Worm (Caenorhabditis elegans): ENCODE results near the gene srj-23.

Gene srj-23

ce11 chrV:1433419-1433765 lies 18.0 kb upstream of the srj-23 start:
- TF ChIP-seq mec-3 (tag; optimal IDR thresholded peaks at IDR 0.05; ENCODE audit: borderline replicate concordance) (no peak), gmeb-2 (tag; optimal IDR thresholded peaks at IDR 0.05) (no peak), K02D7.2 (tag; optimal IDR thresholded peaks at IDR 0.05) (no peak), nhr-11 (tag; optimal IDR thresholded peaks at IDR 0.05) (no peak), elt-2 (tag; optimal IDR thresholded peaks at IDR 0.05) (no peak)

DNA sequence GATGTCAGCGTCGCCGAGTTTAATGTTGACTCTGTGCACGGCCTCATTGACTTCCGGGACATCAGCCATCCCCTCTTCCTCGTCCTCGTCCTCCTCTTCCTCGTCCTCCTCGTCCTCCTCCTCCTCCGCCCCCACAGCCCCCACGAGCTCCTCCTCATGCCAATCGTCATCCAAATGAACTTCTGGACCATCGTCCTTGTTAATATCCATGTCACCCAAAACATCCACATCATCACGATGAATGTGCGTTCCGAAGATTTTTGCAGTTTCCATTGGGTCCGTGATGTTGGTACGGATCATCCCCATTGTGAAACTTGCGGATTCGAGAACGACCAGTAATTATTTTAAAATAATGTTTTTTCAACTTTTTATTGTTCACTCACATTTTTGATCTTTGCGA lies 17.0 kb upstream of the srj-23 start:
- TF ChIP-seq unc-42 (tag; optimal IDR thresholded peaks at IDR 0.05) (no peak), pqm-1 (tag; optimal IDR thresholded peaks at IDR 0.05) (no peak), ttx-3 (tag; optimal IDR thresholded peaks at IDR 0.05) (no peak), che-1 (tag; optimal IDR thresholded peaks at IDR 0.05) (no peak), ahr-1 (tag; optimal IDR thresholded peaks at IDR 0.05) (no peak), gmeb-2 (tag; optimal IDR thresholded peaks at IDR 0.05) (no peak), hlh-8 (tag; optimal IDR thresholded peaks at IDR 0.05) (no peak), lim-6 (tag; optimal IDR thresholded peaks at IDR 0.05) (no peak), fax-1 (tag; optimal IDR thresholded peaks at IDR 0.05) (no peak), ceh-9 (tag; optimal IDR thresholded peaks at IDR 0.05) (no peak), pha-2 (tag; optimal IDR thresholded peaks at IDR 0.05) (no peak), fkh-6 (tag; optimal IDR thresholded peaks at IDR 0.05) (no peak), ets-4 (tag; optimal IDR thresholded peaks at IDR 0.05) (no peak), hlh-15 (tag; optimal IDR thresholded peaks at IDR 0.05) (no peak), mec-3 (tag; optimal IDR thresholded peaks at IDR 0.05; ENCODE audit: borderline replicate concordance) (no peak), hlh-6 (tag; optimal IDR thresholded peaks at IDR 0.05) (no peak), ceh-34 (tag; optimal IDR thresholded peaks at IDR 0.05) (no peak), ceh-18 (tag; optimal IDR thresholded peaks at IDR 0.05) (no peak), ref-2 (tag; optimal IDR thresholded peaks at IDR 0.05) (no peak), pros-1 (tag; optimal IDR thresholded peaks at IDR 0.05) (no peak)

- TF ChIP-seq ceh-31 (tag; optimal IDR thresholded peaks at IDR 0.05) (no peak), nfya-1 (tag; optimal IDR thresholded peaks at IDR 0.05) (no peak), tbx-2 (tag; optimal IDR thresholded peaks at IDR 0.05) (no peak)
Observed at ce11 chrV:1435106-1435505, 16.3 kb upstream of the srj-23 start.

DNA sequence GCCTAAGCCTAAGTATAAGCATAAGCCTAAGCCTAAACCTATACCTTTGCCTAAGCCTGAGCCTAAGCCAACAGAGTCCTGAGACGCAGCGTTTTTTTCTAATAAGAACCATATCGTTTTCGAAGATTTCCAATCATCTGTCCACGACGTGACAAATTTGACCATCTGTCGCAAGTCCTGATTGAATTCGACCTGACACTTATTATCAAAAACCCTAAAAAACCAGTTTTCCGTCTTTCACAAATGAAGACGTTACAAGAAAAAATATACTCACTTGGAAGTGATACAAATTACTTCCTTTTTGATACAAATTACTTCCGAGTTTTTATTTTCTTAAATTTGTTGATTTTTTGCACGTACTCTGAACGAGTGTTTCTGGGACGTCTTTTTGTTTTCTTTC lies 13.2 kb upstream of the srj-23 start:
- no peak for TF ChIP-seq ceh-24 (tag; optimal IDR thresholded peaks at IDR 0.05)
- no peak for TF ChIP-seq pag-3 (tag; optimal IDR thresholded peaks at IDR 0.05; ENCODE audit: borderline replicate concordance)
- no peak for TF ChIP-seq unc-42 (tag; optimal IDR thresholded peaks at IDR 0.05)
- no peak for TF ChIP-seq ceh-14 (tag; optimal IDR thresholded peaks at IDR 0.05)
- no peak for TF ChIP-seq elt-4 (tag; optimal IDR thresholded peaks at IDR 0.05)
- no peak for TF ChIP-seq ceh-6 (GFP tag; optimal IDR thresholded peaks at IDR 0.05)
- TF ChIP-seq pat-9 (tag; optimal IDR thresholded peaks at IDR 0.05) = no peak
- TF ChIP-seq Y22D7AL.16 (tag; optimal IDR thresholded peaks at IDR 0.05) = no peak
- TF ChIP-seq ztf-16 (tag; optimal IDR thresholded peaks at IDR 0.05) = no peak
- no peak for TF ChIP-seq che-1 (tag; optimal IDR thresholded peaks at IDR 0.05)
- TF ChIP-seq unc-55 (GFP tag; optimal IDR thresholded peaks at IDR 0.05) = no peak
- no peak for TF ChIP-seq F13H6.1 (tag; optimal IDR thresholded peaks at IDR 0.05)
- no peak for TF ChIP-seq pqm-1 (tag; optimal IDR thresholded peaks at IDR 0.05)

DNA sequence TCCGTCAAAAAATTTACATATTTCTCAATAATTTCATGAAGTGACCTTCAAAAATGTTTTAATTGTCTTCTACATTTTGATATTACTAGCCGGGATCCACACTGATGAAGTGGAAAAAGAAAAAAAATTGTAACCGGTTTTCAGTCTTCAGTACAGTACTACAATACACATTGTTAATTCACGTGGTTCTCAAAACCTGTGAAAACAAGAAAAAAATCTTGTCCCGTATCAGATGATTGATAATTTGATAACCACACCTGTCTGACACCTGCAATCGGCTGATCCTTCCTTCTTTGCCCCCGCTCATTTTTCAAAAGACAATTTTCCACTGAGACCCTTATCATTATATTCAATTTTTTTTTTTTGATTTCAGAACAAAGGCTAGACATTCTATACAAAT lies 12.6 kb upstream of the srj-23 start, which contains the start of gene R09B5.11:
Gene R09B5.11 (plus strand): TSS at position 374 of the 400 bp plus-strand sequence.
- TF ChIP-seq unc-42 (tag; optimal IDR thresholded peaks at IDR 0.05) = no peak
